Fruit fly (Drosophila melanogaster): ENCODE measurements around the gene TAF1B.

Gene TAF1B

dm6 chr3R:10100498-10101196 is 43.3 kb downstream of the TAF1B start (continued):
- TF ChIP-seq hb (GFP tag; IDR thresholded peaks at IDR 0.05; ENCODE audit: partially characterized antibody) (no peak), CG1792 (GFP tag; optimal IDR thresholded peaks at IDR 0.05) (no peak), CG10209 (GFP tag; optimal IDR thresholded peaks at IDR 0.05) (peak; percentile 8), HLH4C (GFP tag; IDR thresholded peaks at IDR 0.05; ENCODE audit: partially characterized antibody) (no peak), CG5953 (GFP tag; IDR thresholded peaks at IDR 0.05) (peak; percentile 38; the same call in 1 of the 2 replicates), sens (GFP tag) (peak; percentile 32), bowl (GFP tag; IDR thresholded peaks at IDR 0.05) (0 out of 2 replicates have a peak, but pooled peaks have one; percentile 58), CG11456 (GFP tag; IDR thresholded peaks at IDR 0.05) (peak; percentile 83), slbo (GFP tag; IDR thresholded peaks at IDR 0.05) (peak; percentile 74), CG13424 (tag; optimal IDR thresholded peaks at IDR 0.05) (peak; percentile 3), Dbx (GFP tag; IDR thresholded peaks at IDR 0.05) (peak; percentile 77; the same call in 2 of the 3 replicates), pzg (GFP tag; optimal IDR thresholded peaks at IDR 0.05) (peak; percentile 42), sna (GFP tag; IDR thresholded peaks at IDR 0.05; ENCODE audit: partially characterized antibody) (no peak), sd (tag; optimal IDR thresholded peaks at IDR 0.05) (peak; percentile 66), NC2α (GFP tag; optimal IDR thresholded peaks at IDR 0.05) (no peak), ase (GFP tag; IDR thresholded peaks at IDR 0.05) (peak; percentile 45; the same call in 1 of the 3 replicates), CG10321 (GFP tag; IDR thresholded peaks at IDR 0.05) (0 out of 2 replicates have a peak, but pooled peaks have one; percentile 33), Rfx (GFP tag; IDR thresholded peaks at IDR 0.05) (peak; percentile 80), pita (GFP tag; optimal IDR thresholded peaks at IDR 0.05) (peak; percentile 47), CG15514 (GFP tag; optimal IDR thresholded peaks at IDR 0.05) (peak; percentile 57), crol (GFP tag; IDR thresholded peaks at IDR 0.05) (peak; percentile 98), CTCF (GFP tag; optimal IDR thresholded peaks at IDR 0.05) (peak; percentile 99), CG3838 (GFP tag; optimal IDR thresholded peaks at IDR 0.05) (no peak), CG3407 (GFP tag; optimal IDR thresholded peaks at IDR 0.05) (no peak), Lhr (GFP tag; optimal IDR thresholded peaks at IDR 0.05) (peak; percentile 63), bbx (GFP tag; IDR thresholded peaks at IDR 0.05; ENCODE audit: partially characterized antibody) (peak; percentile 35; the same call in 1 of the 2 replicates), CG15479 (GFP tag; optimal IDR thresholded peaks at IDR 0.05) (no peak), CG7987 (GFP tag; optimal IDR thresholded peaks at IDR 0.05) (peak; percentile 78), CG11398 (GFP tag; optimal IDR thresholded peaks at IDR 0.05) (no peak), nerfin-2 (GFP tag; IDR thresholded peaks at IDR 0.05; ENCODE audit: partially characterized antibody) (peak; percentile 29; the same call in 1 of the 2 replicates), CG10543 (GFP tag; optimal IDR thresholded peaks at IDR 0.05) (peak; percentile 6), CG2712 (tag; optimal IDR thresholded peaks at IDR 0.05) (peak; percentile 6), Fer1 (GFP tag; optimal IDR thresholded peaks at IDR 0.05) (peak; percentile 65), CoRest (tag; optimal IDR thresholded peaks at IDR 0.05) (peak; percentile 33), ato (GFP tag; IDR thresholded peaks at IDR 0.05; ENCODE audit: partially characterized antibody) (0 out of 2 replicates have a peak, but pooled peaks have one; percentile 38), CG11504 (tag; optimal IDR thresholded peaks at IDR 0.05) (peak; percentile 32), CG6175 (GFP tag; IDR thresholded peaks at IDR 0.05) (0 out of 3 replicates have a peak, but pooled peaks have one; percentile 26), org-1 (GFP tag; optimal IDR thresholded peaks at IDR 0.05) (peak; percentile 15), CG3995 (GFP tag; optimal IDR thresholded peaks at IDR 0.05) (no peak), CG12659 (GFP tag; optimal IDR thresholded peaks at IDR 0.05) (peak; percentile 52), CG6654 (GFP tag; optimal IDR thresholded peaks at IDR 0.05) (no peak), CG12104 (GFP tag; optimal IDR thresholded peaks at IDR 0.05) (no peak), oc (tag; optimal IDR thresholded peaks at IDR 0.05) (no peak), gem (tag; optimal IDR thresholded peaks at IDR 0.05) (peak; percentile 35), gce (GFP tag; IDR thresholded peaks at IDR 0.05) (peak; percentile 41; the same call in 1 of the 3 replicates), CG7839 (tag; optimal IDR thresholded peaks at IDR 0.05) (peak; percentile 45), Abd-B (GFP tag; optimal IDR thresholded peaks at IDR 0.05) (no peak), grau (tag; optimal IDR thresholded peaks at IDR 0.05) (peak; percentile 36)
